Worm (Caenorhabditis elegans) whole organism, L4/young adult: ENCODE results near the gene abcf-1.

ENCODE experiments used
- W03F9.2 ChIP-seq: fragments of 150-350 bp; optimal IDR thresholded peaks from 2 replicates; lab custom pipeline; 2014; ENCODE audit warnings: missing biosample characterization, missing genetic modification characterization
- dao-5 ChIP-seq: sonication (generic microtip); optimal IDR thresholded peaks from 2 replicates; lab custom pipeline; 2016; ENCODE audit warnings: missing genotype, missing genetic modification characterization, moderate library complexity, missing compliant biosample characterization

ce11 chrV:12747431-12747830, 15.7 kb downstream of the abcf-1 start, which contains the start of gene C15C8.4:
- TF ChIP-seq W03F9.2 (tag; lab: Kevin White, UChicago) (no peak), dao-5 (tag; lab: Kevin White, UChicago) (no peak)
